Worm (Caenorhabditis elegans) whole organism, L3 larva: ENCODE results near the gene B0361.3.
A peak's percentile ranks its signal among the peaks of the same experiment; 100 is the strongest.

Source experiments
- R02D3.7 ChIP-seq: fragments of 150-350 bp; optimal IDR thresholded peaks from 2 replicates; lab custom pipeline; 2014; ENCODE audit warnings: missing biosample characterization, missing genetic modification characterization
- ZK546.5 ChIP-seq: sonication (generic microtip); optimal IDR thresholded peaks from 2 replicates; lab custom pipeline; 2017; ENCODE audit warnings: missing biosample characterization, missing genetic modification characterization
- ceh-82 ChIP-seq: fragments of 150-350 bp; optimal IDR thresholded peaks from 2 replicates; lab custom pipeline; 2014; ENCODE audit warnings: missing biosample characterization, missing genetic modification characterization
- daf-12 ChIP-seq: fragments of 150-350 bp; optimal IDR thresholded peaks from 2 replicates; lab custom pipeline; 2014; ENCODE audit warnings: missing biosample characterization, missing genetic modification reagents, missing genetic modification characterization
- egl-5 ChIP-seq: fragments of 150-350 bp; optimal IDR thresholded peaks from 2 replicates; lab custom pipeline; 2017; ENCODE audit warnings: missing biosample characterization, missing genetic modification reagents, missing genetic modification characterization, inconsistent platforms
- elt-1 ChIP-seq: fragments of 150-350 bp; optimal IDR thresholded peaks from 2 replicates; lab custom pipeline; 2014; ENCODE audit warnings: missing biosample characterization, missing genetic modification characterization
- elt-3 ChIP-seq, 3 experiments: fragments of 150-350 bp in 1 of 3; sonication (generic microtip) in 2 of 3; optimal IDR thresholded peaks; 2 replicates in 2 of 3; 4 replicates in 1 of 3; lab custom pipeline; 2014 to 2017; ENCODE audit warnings: missing biosample characterization in 3 of 3, missing genetic modification characterization in 3 of 3
- fkh-2 ChIP-seq: fragments of 150-350 bp; optimal IDR thresholded peaks from 2 replicates; lab custom pipeline; 2014; ENCODE audit warnings: missing biosample characterization, missing genetic modification reagents, missing genetic modification characterization
- hmg-11 ChIP-seq: sonication (generic microtip); optimal IDR thresholded peaks from 2 replicates; lab custom pipeline; 2016; ENCODE audit warnings: missing genetic modification characterization, missing compliant biosample characterization
- lin-15B ChIP-seq: fragments of 150-350 bp; optimal IDR thresholded peaks from 2 replicates; lab custom pipeline; 2014; ENCODE audit warnings: missing biosample characterization, missing genetic modification characterization
- lin-39 ChIP-seq: fragments of 150-350 bp; optimal IDR thresholded peaks from 2 replicates; lab custom pipeline; 2018; ENCODE audit warnings: missing biosample characterization, missing genetic modification reagents, missing genetic modification characterization
- lsy-12 ChIP-seq: sonication (generic microtip); optimal IDR thresholded peaks from 2 replicates; lab custom pipeline; 2016; ENCODE audit warnings: mild to moderate bottlenecking, missing genetic modification characterization, missing compliant biosample characterization
- mdl-1 ChIP-seq: fragments of 150-350 bp; optimal IDR thresholded peaks from 2 replicates; lab custom pipeline; 2014; ENCODE audit warnings: missing biosample characterization, missing genetic modification characterization
- nfya-1 ChIP-seq: sonication (generic microtip); optimal IDR thresholded peaks from 2 replicates; lab custom pipeline; 2017; ENCODE audit warnings: missing genetic modification characterization, mild to moderate bottlenecking, missing compliant biosample characterization, antibody characterized with exemption, moderate library complexity; ENCODE audit not compliant: insufficient read depth
- nhr-12 ChIP-seq: fragments of 150-350 bp; optimal IDR thresholded peaks from 2 replicates; lab custom pipeline; 2014; ENCODE audit warnings: missing biosample characterization, missing genetic modification characterization
- nhr-25 ChIP-seq: sonication (generic microtip); optimal IDR thresholded peaks from 2 replicates; lab custom pipeline; 2017; ENCODE audit warnings: missing biosample characterization, missing genetic modification characterization
- nhr-28 ChIP-seq: fragments of 150-350 bp; optimal IDR thresholded peaks from 2 replicates; lab custom pipeline; 2014; ENCODE audit warnings: missing biosample characterization, missing genetic modification characterization
- nhr-43 ChIP-seq: sonication (generic microtip); optimal IDR thresholded peaks from 2 replicates; lab custom pipeline; 2016; ENCODE audit warnings: mild to moderate bottlenecking, missing genetic modification characterization, missing compliant biosample characterization; ENCODE audit not compliant: poor library complexity, severe bottlenecking
- nhr-67 ChIP-seq: fragments of 150-350 bp; optimal IDR thresholded peaks from 2 replicates; lab custom pipeline; 2014; ENCODE audit warnings: missing biosample characterization, missing genetic modification characterization
- nhr-76 ChIP-seq: fragments of 150-350 bp; sonication (generic microtip); optimal IDR thresholded peaks from 5 replicates; lab custom pipeline; 2014; ENCODE audit warnings: missing biosample characterization, missing genetic modification characterization
- nhr-77 ChIP-seq: fragments of 150-350 bp; optimal IDR thresholded peaks from 2 replicates; lab custom pipeline; 2014; ENCODE audit warnings: missing biosample characterization, missing genetic modification characterization
- pha-4 ChIP-seq: fragments of 150-350 bp; optimal IDR thresholded peaks from 2 replicates; lab custom pipeline; 2014; ENCODE audit warnings: missing biosample characterization, missing genetic modification reagents, missing genetic modification characterization
- pqm-1 ChIP-seq: fragments of 150-350 bp; optimal IDR thresholded peaks from 2 replicates; lab custom pipeline; 2017; ENCODE audit warnings: missing biosample characterization, missing genetic modification characterization, inconsistent platforms
- sea-2 ChIP-seq: fragments of 150-350 bp; sonication (generic microtip); optimal IDR thresholded peaks from 4 replicates; lab custom pipeline; 2014; ENCODE audit warnings: missing biosample characterization, missing genetic modification reagents, missing genetic modification characterization
- skn-1 ChIP-seq: fragments of 150-350 bp; optimal IDR thresholded peaks from 2 replicates; lab custom pipeline; 2014; ENCODE audit warnings: missing biosample characterization, missing genetic modification characterization
- tbx-2 ChIP-seq: sonication (generic microtip); optimal IDR thresholded peaks from 2 replicates; lab custom pipeline; 2016; ENCODE audit warnings: mild to moderate bottlenecking, missing genetic modification characterization, missing compliant biosample characterization
- unc-39 ChIP-seq: sonication (generic microtip); optimal IDR thresholded peaks from 4 replicates; lab custom pipeline; 2017; ENCODE audit warnings: missing biosample characterization, missing genetic modification characterization
- zag-1 ChIP-seq: fragments of 150-350 bp; optimal IDR thresholded peaks from 2 replicates; lab custom pipeline; 2014; ENCODE audit warnings: missing biosample characterization, missing genetic modification characterization
- ztf-11 ChIP-seq: fragments of 150-350 bp; optimal IDR thresholded peaks from 2 replicates; lab custom pipeline; 2014; ENCODE audit warnings: missing biosample characterization, missing genetic modification characterization

B0361.3 gene

DNA sequence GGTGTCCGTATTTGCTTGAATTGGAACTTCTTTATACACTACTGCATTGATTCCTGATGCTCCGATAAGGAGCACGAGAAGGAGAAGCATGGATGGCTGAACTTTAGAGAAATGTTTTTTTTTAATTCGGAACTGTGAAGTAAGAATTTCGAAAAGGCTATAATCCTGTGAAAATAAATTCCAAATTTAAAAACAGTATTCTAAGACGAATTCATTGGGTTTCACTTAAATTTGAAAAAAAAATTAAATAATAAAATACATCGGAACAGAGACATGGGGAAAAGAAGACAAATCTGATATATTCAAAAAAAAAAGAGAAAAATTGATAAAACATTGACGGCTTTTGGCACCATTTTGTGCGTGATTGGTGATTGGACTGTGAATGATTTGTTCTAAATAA, 4.5 kb downstream of the B0361.3 start, which contains the start of gene pho-5:
pho-5 (minus strand) TSS at position 101 of the 400 bp plus-strand sequence.
- no peak for TF ChIP-seq daf-12 (tag; lab: Kevin White, UChicago)
- no peak for TF ChIP-seq R02D3.7 (tag; lab: Kevin White, UChicago)
- TF ChIP-seq nhr-25 (tag; lab: Kevin White, UChicago), result no peak
- no peak for TF ChIP-seq pqm-1 (tag; lab: Kevin White, UChicago)
- no peak for TF ChIP-seq skn-1 (tag; lab: Kevin White, UChicago)
- TF ChIP-seq nhr-76 (tag; lab: Kevin White, UChicago), result no peak
- no peak for TF ChIP-seq fkh-2 (tag; lab: Kevin White, UChicago)
- TF ChIP-seq nhr-12 (tag; lab: Kevin White, UChicago), result no peak
- TF ChIP-seq unc-39 (tag; lab: Kevin White, UChicago), result no peak
- no peak for TF ChIP-seq nhr-28 (tag; lab: Kevin White, UChicago)
- TF ChIP-seq nhr-67 (tag; lab: Kevin White, UChicago), result no peak
- TF ChIP-seq nhr-77 (tag; lab: Kevin White, UChicago), result no peak
- no peak for TF ChIP-seq sea-2
- TF ChIP-seq, all 47 proteins: peak for 0

DNA sequence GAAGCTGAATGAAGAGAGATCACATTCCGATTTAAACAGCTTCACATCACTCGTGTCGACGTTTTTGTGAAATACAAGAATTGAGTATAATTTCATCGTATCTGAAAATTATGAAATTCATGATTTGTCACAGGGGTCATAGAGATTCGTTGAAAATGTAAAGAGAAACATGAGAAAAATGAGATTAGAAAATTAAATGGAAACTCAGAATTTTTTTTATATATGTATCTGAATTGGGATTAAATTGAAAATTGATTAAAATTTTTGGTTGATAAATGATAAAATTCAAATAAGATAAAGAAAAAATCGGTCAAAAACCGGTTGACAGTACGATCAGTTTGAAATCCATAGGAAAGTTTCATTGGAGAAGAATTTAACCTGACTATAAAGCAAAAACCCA, 6.2 kb downstream of the B0361.3 start, which contains the start of gene ykt-6:
ykt-6 (minus strand) TSS at position 101 of the 400 bp plus-strand sequence.
- TF ChIP-seq egl-5 (tag; lab: Kevin White, UChicago), result no peak

DNA sequence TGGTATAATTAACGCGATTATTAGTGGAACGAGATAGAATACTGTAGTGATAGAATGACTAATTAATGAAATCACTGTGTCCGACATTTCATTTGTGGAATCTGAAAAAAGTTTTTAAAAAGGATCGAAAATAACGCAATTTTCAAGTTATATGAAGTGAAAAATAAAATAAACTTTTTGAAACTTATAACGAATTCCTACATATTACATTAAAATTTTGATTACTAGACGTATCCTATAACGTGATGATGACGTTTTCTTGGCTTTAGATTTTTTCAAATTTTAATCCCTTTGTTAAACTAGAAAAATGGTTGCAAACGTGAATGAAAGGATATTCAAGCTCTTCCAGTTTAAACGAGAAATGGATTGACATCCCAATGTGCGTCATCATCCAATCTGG, 9.2 kb downstream of the B0361.3 start, which contains the start of gene algn-11:
algn-11 (minus strand) TSS at position 101 of the 400 bp plus-strand sequence.
- no peak for TF ChIP-seq hmg-11 (tag; lab: Kevin White, UChicago)
- no peak for TF ChIP-seq tbx-2 (tag; lab: Kevin White, UChicago)
- TF ChIP-seq nfya-1, result no peak
- TF ChIP-seq fkh-2 (tag; lab: Kevin White, UChicago), result no peak
- no peak for TF ChIP-seq nhr-43 (tag; lab: Kevin White, UChicago)
- TF ChIP-seq elt-1, result no peak
- no peak for TF ChIP-seq nhr-28 (tag; lab: Kevin White, UChicago)
- TF ChIP-seq ceh-82, result no peak
- TF ChIP-seq pha-4 (tag; lab: Kevin White, UChicago), result no peak
- no peak for TF ChIP-seq ztf-11 (tag; lab: Kevin White, UChicago)
- TF ChIP-seq zag-1, result no peak
- no peak for TF ChIP-seq ZK546.5 (tag; lab: Kevin White, UChicago)
- no peak for TF ChIP-seq elt-3 (tag; optimal IDR thresholded peaks at IDR 0.05; lab: Kevin White, UChicago)
- TF ChIP-seq lsy-12 (tag; lab: Kevin White, UChicago), result no peak

DNA sequence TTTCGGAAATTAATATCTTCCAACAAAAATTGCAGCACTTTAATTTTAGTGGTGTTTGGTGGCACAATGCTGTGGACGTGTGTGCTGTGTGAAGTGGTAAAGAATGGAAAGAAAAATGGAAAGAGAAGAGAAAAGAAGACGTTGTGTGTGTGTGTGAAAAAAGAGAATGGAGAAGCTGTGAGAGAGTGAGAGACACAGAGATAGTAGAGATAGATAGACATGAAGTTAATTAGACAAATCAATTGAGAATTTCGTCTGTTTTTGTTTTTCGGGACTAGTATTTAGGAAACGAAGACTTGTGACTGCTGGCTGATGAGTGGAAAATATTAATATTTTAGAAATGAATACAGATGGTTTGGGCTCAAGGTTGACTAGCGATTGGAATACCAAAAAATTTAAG, 10.0 kb downstream of the B0361.3 start:
- TF ChIP-seq nfya-1 (peak; percentile 27), lin-39 (tag; lab: Kevin White, UChicago) (no peak)

DNA sequence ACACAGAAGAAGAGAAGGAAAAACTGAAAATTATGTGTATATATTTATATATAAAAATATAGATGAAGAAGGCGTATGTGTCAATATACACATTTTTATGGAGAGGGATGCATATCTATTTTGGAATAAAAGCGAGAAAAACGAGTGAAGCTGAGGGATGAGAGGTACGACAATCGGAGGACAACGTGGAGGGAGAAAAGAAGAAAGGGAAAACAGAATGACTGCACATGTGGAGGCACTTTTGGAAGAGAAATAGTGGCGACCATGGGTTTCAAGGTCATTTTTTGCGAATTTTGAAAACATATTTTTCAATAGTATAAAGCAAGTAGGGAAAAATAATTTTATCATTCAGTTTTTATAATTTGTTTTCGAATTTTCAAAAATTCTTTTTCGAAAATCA, 11.3 kb downstream of the B0361.3 start:
- TF ChIP-seq pha-4 (tag; lab: Kevin White, UChicago) (peak; percentile 26), skn-1 (tag; lab: Kevin White, UChicago) (no peak), nfya-1 (peak; percentile 54), mdl-1 (tag; lab: Kevin White, UChicago) (no peak), lin-39 (tag; lab: Kevin White, UChicago) (peak; percentile 7), lin-15B (tag; lab: Kevin White, UChicago) (peak; percentile 15), nhr-25 (tag; lab: Kevin White, UChicago) (peak; percentile 61), hmg-11 (tag; lab: Kevin White, UChicago) (peak; percentile 17)

DNA sequence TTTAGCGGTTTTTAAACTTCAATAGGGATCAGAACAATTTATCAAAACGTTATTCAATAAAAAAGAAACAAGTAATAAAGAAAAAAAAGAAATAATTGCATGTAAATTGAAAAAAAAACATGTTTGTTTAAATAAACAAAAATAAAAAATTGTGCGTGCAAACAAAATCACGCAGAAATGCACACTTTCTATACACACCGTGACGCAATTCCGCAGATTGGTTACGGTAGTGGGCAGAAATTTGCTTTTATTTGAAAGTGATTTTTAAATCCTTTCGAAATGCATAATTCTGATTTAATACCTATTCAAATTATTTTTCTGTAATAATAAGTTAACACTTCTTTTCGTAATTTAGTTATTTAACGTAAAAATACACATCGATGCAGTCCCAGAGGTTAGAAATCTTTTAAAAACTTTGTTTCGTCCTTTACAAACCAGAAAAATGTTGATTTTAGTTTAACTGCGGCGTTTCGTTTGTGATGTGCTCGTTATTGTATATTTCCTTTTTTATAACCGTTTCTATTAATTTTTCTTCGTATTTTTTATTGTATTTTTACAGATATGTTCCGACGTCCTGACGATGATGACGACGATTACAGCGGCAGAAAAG, 11.9 kb downstream of the B0361.3 start, which contains the start of gene cwf-19L2:
cwf-19L2 (plus strand) TSS at position 560 of the 610 bp plus-strand sequence.
- TF ChIP-seq ceh-82 (no peak), pha-4 (tag; lab: Kevin White, UChicago) (peak; percentile 52)
